Worm (Caenorhabditis elegans): Measurements from ENCODE around the gene pxl-1.

- TF ChIP-seq alr-1 (tag; optimal IDR thresholded peaks at IDR 0.05; ENCODE audit: borderline replicate concordance) (no peak), pqm-1 (tag; optimal IDR thresholded peaks at IDR 0.05) (no peak), ama-1 (optimal IDR thresholded peaks at IDR 0.05) (no peak), nhr-12 (tag; optimal IDR thresholded peaks at IDR 0.05) (no peak)
These were observed 10.9 kb upstream of the pxl-1 start, which contains the start of gene erd-2.2 for ce11 chrIII:5906749-5907148.

Measured in whole organism, L1 larva.